Fruit fly (Drosophila melanogaster): ENCODE results near the gene CG33108.

CG33108 gene

DNA sequence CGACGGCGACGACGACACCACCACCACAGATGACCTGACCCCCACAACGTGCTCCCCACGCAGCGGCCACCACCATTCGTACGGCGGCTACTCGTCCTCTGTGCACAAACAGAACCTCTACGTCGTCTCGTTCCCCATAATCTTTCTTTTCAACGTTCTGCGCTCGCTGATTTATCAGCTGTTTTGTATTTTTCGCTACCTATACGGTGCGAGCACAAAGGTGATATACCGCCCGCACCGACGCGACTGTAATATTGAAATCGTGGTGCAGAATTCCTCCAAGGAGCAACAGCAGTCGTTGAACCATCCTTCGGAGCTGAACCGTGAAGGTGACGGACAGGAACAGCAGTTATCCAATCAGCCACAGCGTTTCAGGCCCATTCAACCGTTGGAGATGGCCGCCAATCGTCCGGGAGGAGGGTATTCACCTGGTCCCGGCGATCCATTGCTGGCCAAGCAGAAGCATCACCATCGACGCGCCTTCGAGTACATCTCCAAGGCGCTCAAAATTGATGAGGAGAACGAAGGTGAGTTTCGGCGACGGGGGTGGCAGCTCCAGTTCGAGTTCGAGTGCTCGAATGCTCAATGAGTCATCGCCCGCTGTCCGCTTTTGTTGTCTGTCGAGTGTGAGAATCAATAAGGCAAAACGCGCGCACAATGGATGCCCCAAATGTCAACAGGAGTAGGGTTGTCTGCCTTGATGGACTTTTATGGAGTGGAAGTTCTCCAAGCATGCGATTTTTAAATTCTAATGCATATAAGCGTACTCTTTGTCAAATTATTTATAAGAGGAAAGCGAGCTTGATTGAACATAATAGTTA, 43.5 kb downstream of the CG33108 start, which contains the start of gene Miro:
Gene Miro, minus strand, starts transcription at position 112 of the 821 bp plus-strand sequence.
- TF ChIP-seq rgr (GFP tag; optimal IDR thresholded peaks at IDR 0.05), result peak; percentile 72
- TF ChIP-seq OdsH (GFP tag; optimal IDR thresholded peaks at IDR 0.05), result peak; percentile 68
- peak in 1 of 2 experiments; percentile 46 for TF ChIP-seq foxo (GFP tag; optimal IDR thresholded peaks at IDR 0.05)
- TF ChIP-seq psq (GFP tag; optimal IDR thresholded peaks at IDR 0.05), result peak; percentile 39
- peak; percentile 8 for TF ChIP-seq ey (GFP tag; optimal IDR thresholded peaks at IDR 0.05)
- peak; percentile 87 for TF ChIP-seq Jra (GFP tag; optimal IDR thresholded peaks at IDR 0.05)
- TF ChIP-seq Abd-B (GFP tag; optimal IDR thresholded peaks at IDR 0.05), result no peak
- TF ChIP-seq h (GFP tag; optimal IDR thresholded peaks at IDR 0.05), result peak; percentile 66
- TF ChIP-seq Hr78 (GFP tag; optimal IDR thresholded peaks at IDR 0.05), result no peak
- peak; percentile 70 for TF ChIP-seq Hnf4 (GFP tag; optimal IDR thresholded peaks at IDR 0.05)
- peak; percentile 73 for TF ChIP-seq jim (GFP tag; optimal IDR thresholded peaks at IDR 0.05)
- peak; percentile 96 for TF ChIP-seq Hr83 (GFP tag; optimal IDR thresholded peaks at IDR 0.05; ENCODE audit: poor library complexity, severe bottlenecking)
- TF ChIP-seq Sp1 (GFP tag; optimal IDR thresholded peaks at IDR 0.05), result peak; percentile 36
- no peak for TF ChIP-seq woc (GFP tag; optimal IDR thresholded peaks at IDR 0.05)
- TF ChIP-seq fru (GFP tag; optimal IDR thresholded peaks at IDR 0.05), result peak; percentile 25
- TF ChIP-seq br (GFP tag; optimal IDR thresholded peaks at IDR 0.05), result peak; percentile 70
- no peak for TF ChIP-seq Mio (GFP tag; optimal IDR thresholded peaks at IDR 0.05)

DNA sequence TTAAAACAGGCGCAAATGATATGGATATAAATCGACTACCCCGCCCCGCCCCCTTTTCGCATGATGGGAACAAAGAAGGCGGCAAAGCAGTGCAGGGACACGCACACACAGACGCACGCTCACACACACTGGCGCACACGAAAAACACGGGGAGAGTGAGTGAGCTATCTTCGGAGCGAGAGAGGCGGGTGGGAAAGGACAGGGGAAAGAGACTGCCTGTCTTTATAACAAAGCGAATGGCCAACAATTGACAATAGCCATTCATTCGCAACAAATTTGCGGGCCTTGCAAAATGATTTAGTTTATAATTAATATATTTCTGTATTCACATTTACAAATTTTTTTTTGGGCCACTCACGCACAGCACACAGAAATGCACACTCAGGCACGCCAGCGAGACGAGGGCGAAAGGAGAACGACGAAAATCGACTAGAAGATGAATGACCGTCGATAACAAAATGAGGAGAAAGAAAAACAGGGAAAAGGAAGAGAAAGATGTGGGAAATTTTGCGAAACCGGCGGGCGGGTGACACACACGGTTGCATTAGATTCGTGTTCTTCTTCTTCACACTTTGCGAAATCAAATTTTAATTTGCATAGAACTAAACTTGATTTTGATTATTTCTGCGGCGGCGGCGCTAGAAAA, 51.2 kb downstream of the CG33108 start:
- TF ChIP-seq Mio (GFP tag; optimal IDR thresholded peaks at IDR 0.05) (no peak), N (GFP tag; optimal IDR thresholded peaks at IDR 0.05) (peak; percentile 73), Hr78 (GFP tag; optimal IDR thresholded peaks at IDR 0.05) (no peak), dsf (GFP tag; optimal IDR thresholded peaks at IDR 0.05; ENCODE audit: borderline replicate concordance) (no peak), rgr (GFP tag; optimal IDR thresholded peaks at IDR 0.05) (no peak), ey (GFP tag; optimal IDR thresholded peaks at IDR 0.05) (no peak), Sp1 (GFP tag; optimal IDR thresholded peaks at IDR 0.05) (no peak), h (GFP tag; optimal IDR thresholded peaks at IDR 0.05) (peak; percentile 50), HLH106 (tag; optimal IDR thresholded peaks at IDR 0.05) (no peak), pan (optimal IDR thresholded peaks at IDR 0.05) (no peak), woc (GFP tag; optimal IDR thresholded peaks at IDR 0.05) (no peak), brk (GFP tag; optimal IDR thresholded peaks at IDR 0.05) (no peak), GATAd (GFP tag; optimal IDR thresholded peaks at IDR 0.05) (no peak), jim (GFP tag; optimal IDR thresholded peaks at IDR 0.05) (no peak), Rel (GFP tag; optimal IDR thresholded peaks at IDR 0.05) (peak; percentile 41), Rel (tag; optimal IDR thresholded peaks at IDR 0.05) (peak; percentile 26), Dif (GFP tag; optimal IDR thresholded peaks at IDR 0.05; ENCODE audit: partially characterized antibody) (peak; percentile 77), Abd-B (GFP tag; optimal IDR thresholded peaks at IDR 0.05) (no peak), psq (GFP tag; optimal IDR thresholded peaks at IDR 0.05) (peak; percentile 97), sage (GFP tag; optimal IDR thresholded peaks at IDR 0.05) (peak; percentile 6), sv (GFP tag; optimal IDR thresholded peaks at IDR 0.05) (no peak), Hr83 (GFP tag; optimal IDR thresholded peaks at IDR 0.05; ENCODE audit: poor library complexity, severe bottlenecking) (peak; percentile 64), Dfd (GFP tag; optimal IDR thresholded peaks at IDR 0.05) (no peak), br (GFP tag; optimal IDR thresholded peaks at IDR 0.05) (peak; percentile 0), Myc (optimal IDR thresholded peaks at IDR 0.05) (no peak), CrebA (GFP tag; optimal IDR thresholded peaks at IDR 0.05; ENCODE audit: borderline replicate concordance) (no peak), Hnf4 (GFP tag; optimal IDR thresholded peaks at IDR 0.05) (peak; percentile 10), foxo (GFP tag; optimal IDR thresholded peaks at IDR 0.05) (no peak), OdsH (GFP tag; optimal IDR thresholded peaks at IDR 0.05) (no peak), tai (GFP tag; optimal IDR thresholded peaks at IDR 0.05) (no peak), dmrt93B (GFP tag; optimal IDR thresholded peaks at IDR 0.05) (no peak), CG32264 (GFP tag; optimal IDR thresholded peaks at IDR 0.05) (peak; percentile 24), Jra (GFP tag; optimal IDR thresholded peaks at IDR 0.05) (no peak), fru (GFP tag; optimal IDR thresholded peaks at IDR 0.05) (peak; percentile 17), usp (GFP tag; optimal IDR thresholded peaks at IDR 0.05) (no peak)
